Fruit fly (Drosophila melanogaster) whole organism, embryonic: ENCODE data around the gene CG42674.

ENCODE experiments used
- B-H2 ChIP-seq: fragments of 200-800 bp; sonication (Bioruptor generic); optimal IDR thresholded peaks from 2 replicates; lab custom pipeline; 2018; ENCODE audit warnings: missing biosample characterization, mild to moderate bottlenecking, missing genetic modification characterization
- Bdp1 ChIP-seq: fragments of 200-800 bp; sonication (Bioruptor generic); optimal IDR thresholded peaks from 3 replicates; lab custom pipeline; 2016; ENCODE audit warnings: missing biosample characterization, missing genetic modification characterization
- BtbVII ChIP-seq: fragments of 200-800 bp; sonication (Bioruptor generic); optimal IDR thresholded peaks from 3 replicates; lab custom pipeline; 2017; ENCODE audit warnings: missing biosample characterization, mild to moderate bottlenecking, missing genetic modification characterization
- Bteb2 ChIP-seq: fragments of 200-800 bp; sonication (Bioruptor generic); optimal IDR thresholded peaks from 2 replicates; lab custom pipeline; 2016; ENCODE audit warnings: missing biosample characterization, missing genetic modification characterization
- CG10321 ChIP-seq: fragments of 200-800 bp; sonication (Bioruptor generic); IDR thresholded peaks from 2 replicates; pipeline ENCODE4 v1.3.6; 2022; ENCODE audit warnings: missing biosample characterization, missing genetic modification characterization
- CG10654 ChIP-seq: fragments of 200-800 bp; sonication (Bioruptor generic); optimal IDR thresholded peaks from 2 replicates; lab custom pipeline; 2016; ENCODE audit warnings: missing biosample characterization, missing genetic modification characterization
- CG11696 ChIP-seq: fragments of 200-800 bp; sonication (Bioruptor generic); IDR thresholded peaks from 2 replicates; pipeline ENCODE4 v1.3.6; 2022; ENCODE audit warnings: missing biosample characterization, missing genetic modification characterization
- CG4328 ChIP-seq: fragments of 200-800 bp; sonication (Bioruptor generic); optimal IDR thresholded peaks from 3 replicates; lab custom pipeline; 2017; ENCODE audit warnings: missing biosample characterization, missing genetic modification reagents, missing genetic modification characterization
- CG4424 ChIP-seq: fragments of 200-800 bp; sonication (Bioruptor generic); optimal IDR thresholded peaks from 3 replicates; lab custom pipeline; 2016; ENCODE audit warnings: missing biosample characterization, missing genetic modification characterization
- D ChIP-seq, 2 experiments: fragments of 200-800 bp in 1 of 2; fragments of >200 bp in 1 of 2; sonication (Bioruptor generic) in 1 of 2; optimal IDR thresholded peaks; 2 replicates in 1 of 2; 3 replicates in 1 of 2; lab custom pipeline; 2017; ENCODE audit warnings: mild to moderate bottlenecking in 1 of 2, missing biosample characterization in 1 of 2, missing genetic modification characterization in 1 of 2, missing genetic modification reagents in 1 of 2
- Ets65A ChIP-seq: fragments of 200-800 bp; sonication (Bioruptor generic); peaks from one replicate; lab custom pipeline; 2016; ENCODE audit warnings: missing biosample characterization, missing genetic modification characterization
- Fer1 ChIP-seq: fragments of 200-800 bp; sonication (Bioruptor generic); optimal IDR thresholded peaks from 2 replicates; lab custom pipeline; 2017; ENCODE audit warnings: missing biosample characterization, mild to moderate bottlenecking, missing genetic modification characterization
- GATAe ChIP-seq: fragments of 200-800 bp; sonication (Bioruptor generic); conservative IDR thresholded peaks from 2 replicates; pipeline ENCODE4 v1.3.6; 2022; ENCODE audit warnings: missing biosample characterization, missing genetic modification characterization
- Gug ChIP-seq: fragments of 200-800 bp; sonication (Bioruptor generic); IDR thresholded peaks from 4 replicates; pipeline ENCODE4 v1.3.6; 2022; ENCODE audit warnings: missing biosample characterization, missing genetic modification characterization
- H15 ChIP-seq: fragments of 200-800 bp; sonication (Bioruptor generic); IDR thresholded peaks from 3 replicates; pipeline ENCODE4 v1.3.6; 2022; ENCODE audit warnings: missing biosample characterization, missing genetic modification characterization
- H2.0 ChIP-seq: fragments of 200-800 bp; sonication (Bioruptor generic); IDR thresholded peaks from 2 replicates; pipeline ENCODE4 v1.3.6; 2022; ENCODE audit warnings: missing biosample characterization, missing genetic modification characterization
- HmgZ ChIP-seq: fragments of 200-800 bp; sonication (Bioruptor generic); optimal IDR thresholded peaks from 2 replicates; lab custom pipeline; 2018; ENCODE audit warnings: missing biosample characterization, mild to moderate bottlenecking, missing genetic modification characterization
- Med ChIP-seq: fragments of 200-800 bp; sonication (Bioruptor generic); peaks from one replicate; lab custom pipeline; 2016; ENCODE audit warnings: missing biosample characterization, missing genetic modification characterization, mild to moderate bottlenecking, inconsistent platforms, moderate library complexity
- Nf-YA ChIP-seq: fragments of 200-800 bp; sonication (Bioruptor generic); IDR thresholded peaks from 2 replicates; pipeline ENCODE4 v1.3.6; 2022; ENCODE audit warnings: missing biosample characterization, missing genetic modification characterization
- Pdp1 ChIP-seq, 2 experiments: fragments of 200-800 bp; sonication (Bioruptor generic); optimal IDR thresholded peaks; 3 replicates each; lab custom pipeline; 2016; ENCODE audit warnings: missing biosample characterization in 2 of 2, missing genetic modification characterization in 2 of 2, mild to moderate bottlenecking in 1 of 2, moderate library complexity in 1 of 2
- Xrp1 ChIP-seq: fragments of 200-800 bp; sonication (Bioruptor generic); IDR thresholded peaks from 2 replicates; pipeline ENCODE4 v1.3.6; 2022; ENCODE audit warnings: missing biosample characterization, missing genetic modification characterization
- YL-1 ChIP-seq: fragments of 200-800 bp; sonication (Bioruptor generic); optimal IDR thresholded peaks from 3 replicates; lab custom pipeline; 2017; ENCODE audit warnings: missing biosample characterization, mild to moderate bottlenecking, missing genetic modification characterization
- abd-A ChIP-seq: fragments of 200-800 bp; sonication (Bioruptor generic); optimal IDR thresholded peaks from 3 replicates; lab custom pipeline; 2019; ENCODE audit warnings: missing biosample characterization, mild to moderate bottlenecking, missing genetic modification characterization, moderate library complexity
- bigmax ChIP-seq: fragments of 200-800 bp; sonication (Bioruptor generic); optimal IDR thresholded peaks from 2 replicates; lab custom pipeline; 2018; ENCODE audit warnings: missing biosample characterization, mild to moderate bottlenecking, missing genetic modification characterization
- caup ChIP-seq: fragments of 200-800 bp; sonication (Bioruptor generic); optimal IDR thresholded peaks from 3 replicates; lab custom pipeline; 2017; ENCODE audit warnings: missing biosample characterization, mild to moderate bottlenecking, missing genetic modification characterization, moderate library complexity; ENCODE audit not compliant: severe bottlenecking
- crol ChIP-seq: fragments of 200-800 bp; sonication (Bioruptor generic); IDR thresholded peaks from 2 replicates; pipeline ENCODE4 v1.3.6; 2022; ENCODE audit warnings: missing biosample characterization, missing genetic modification characterization
- cwo ChIP-seq: fragments of 200-800 bp; sonication (Bioruptor generic); optimal IDR thresholded peaks from 3 replicates; lab custom pipeline; 2017; ENCODE audit warnings: missing biosample characterization, missing genetic modification characterization, mild to moderate bottlenecking, moderate library complexity, missing genetic modification reagents
- exex ChIP-seq: fragments of 200-800 bp; sonication (Bioruptor generic); optimal IDR thresholded peaks from 4 replicates; lab custom pipeline; 2018; ENCODE audit warnings: missing biosample characterization, mild to moderate bottlenecking, missing genetic modification characterization, moderate library complexity
- eyg ChIP-seq: fragments of 200-800 bp; sonication (Bioruptor generic); optimal IDR thresholded peaks from 3 replicates; lab custom pipeline; 2016; ENCODE audit warnings: missing biosample characterization, missing genetic modification characterization
- grn ChIP-seq: fragments of 200-800 bp; sonication (Bioruptor generic); optimal IDR thresholded peaks from 3 replicates; lab custom pipeline; 2017; ENCODE audit warnings: missing biosample characterization, missing genetic modification characterization
- lab ChIP-seq: fragments of 200-800 bp; sonication (Bioruptor generic); optimal IDR thresholded peaks from 3 replicates; lab custom pipeline; 2017; ENCODE audit warnings: missing biosample characterization, missing genetic modification characterization, mild to moderate bottlenecking, moderate library complexity, missing genetic modification reagents
- mirr ChIP-seq: fragments of 200-800 bp; sonication (Bioruptor generic); optimal IDR thresholded peaks from 3 replicates; lab custom pipeline; 2018; ENCODE audit warnings: missing biosample characterization, mild to moderate bottlenecking, missing genetic modification characterization
- pzg ChIP-seq: fragments of 200-800 bp; sonication (Bioruptor generic); optimal IDR thresholded peaks from 3 replicates; lab custom pipeline; 2018; ENCODE audit warnings: missing biosample characterization, mild to moderate bottlenecking, missing genetic modification characterization, moderate library complexity
- sd ChIP-seq: fragments of 200-800 bp; sonication (Bioruptor generic); optimal IDR thresholded peaks from 3 replicates; lab custom pipeline; 2018; ENCODE audit warnings: missing biosample characterization, mild to moderate bottlenecking, missing genetic modification characterization, moderate library complexity
- sens ChIP-seq: fragments of 200-800 bp; sonication (Bioruptor generic); peaks from one replicate; lab custom pipeline; 2016; ENCODE audit warnings: missing biosample characterization, missing genetic modification characterization
- sug ChIP-seq: fragments of 200-800 bp; optimal IDR thresholded peaks from 2 replicates; lab custom pipeline; 2019; ENCODE audit warnings: missing biosample characterization, mild to moderate bottlenecking, missing genetic modification characterization, moderate library complexity
- unpg ChIP-seq: fragments of 200-800 bp; sonication (Bioruptor generic); optimal IDR thresholded peaks from 3 replicates; lab custom pipeline; 2018; ENCODE audit warnings: missing biosample characterization, mild to moderate bottlenecking, missing genetic modification characterization, moderate library complexity
- vnd ChIP-seq: fragments of 200-800 bp; sonication (Bioruptor generic); IDR thresholded peaks from 3 replicates; pipeline ENCODE4 v1.3.6; 2022; ENCODE audit warnings: missing biosample characterization, missing genetic modification characterization; ENCODE audit not compliant: partially characterized antibody

CG42674 gene

dm6 chr3L:20209092-20209491 is 11.0 kb upstream of the CG42674 start (continued):
- no peak for TF ChIP-seq CG11696 (GFP tag; lab: Robert Waterston, UW)
- TF ChIP-seq lab: no peak
- TF ChIP-seq CG10321 (GFP tag; lab: Robert Waterston, UW): no peak
- TF ChIP-seq H2.0 (GFP tag; lab: Robert Waterston, UW): no peak
- TF ChIP-seq Bdp1: no peak
- TF ChIP-seq unpg: no peak
- peak; percentile 98 for TF ChIP-seq mirr (GFP tag; lab: Kevin White, UChicago)
- no peak for TF ChIP-seq H15 (GFP tag; lab: Robert Waterston, UW)
- peak; percentile 37 for TF ChIP-seq caup (GFP tag; lab: Kevin White, UChicago)
- no peak for TF ChIP-seq Ets65A
- no peak for TF ChIP-seq CG4424 (GFP tag; lab: Kevin White, UChicago)
- peak in 1 of 2 experiments; percentile 76 for TF ChIP-seq Pdp1 (GFP tag; optimal IDR thresholded peaks at IDR 0.05; lab: Kevin White, UChicago)
- no peak for TF ChIP-seq abd-A
- TF ChIP-seq HmgZ (tag; lab: Kevin White, UChicago): peak; percentile 9
- TF ChIP-seq Med (GFP tag; lab: Kevin White, UChicago): peak; percentile 2
- no peak for TF ChIP-seq pzg (GFP tag; lab: Kevin White, UChicago)
- TF ChIP-seq exex (tag; lab: Kevin White, UChicago): peak; percentile 100
- no peak for TF ChIP-seq B-H2 (GFP tag; lab: Kevin White, UChicago)
- no peak for TF ChIP-seq CG4328 (GFP tag; lab: Kevin White, UChicago)
- no peak for TF ChIP-seq crol
- TF ChIP-seq Xrp1 (GFP tag; lab: Robert Waterston, UW): no peak
- peak; percentile 59 for TF ChIP-seq GATAe (GFP tag; lab: Robert Waterston, UW)
- TF ChIP-seq vnd (GFP tag; lab: Robert Waterston, UW): 0 out of 3 replicates have a peak, but pooled peaks have one; percentile 12
- peak; percentile 84 for TF ChIP-seq sd (tag; lab: Kevin White, UChicago)
- no peak for TF ChIP-seq D (optimal IDR thresholded peaks at IDR 0.05; lab: Kevin White, UChicago)
- no peak for TF ChIP-seq D (GFP tag; optimal IDR thresholded peaks at IDR 0.05; lab: Kevin White, UChicago)
- TF ChIP-seq bigmax (GFP tag; lab: Kevin White, UChicago): no peak
- no peak for TF ChIP-seq eyg
- TF ChIP-seq BtbVII (GFP tag; lab: Kevin White, UChicago): peak; percentile 23
- no peak for TF ChIP-seq Gug (GFP tag; lab: Robert Waterston, UW)
- peak; percentile 90 for TF ChIP-seq sug (tag; lab: Kevin White, UChicago)
- TF ChIP-seq cwo (GFP tag; lab: Kevin White, UChicago): peak; percentile 99
- TF ChIP-seq Bteb2 (GFP tag; lab: Kevin White, UChicago): no peak
- peak; percentile 3 for TF ChIP-seq Fer1 (GFP tag; lab: Kevin White, UChicago)
- no peak for TF ChIP-seq CG10654 (GFP tag; lab: Kevin White, UChicago)

- TF ChIP-seq grn (peak; percentile 20), Nf-YA (GFP tag; lab: Robert Waterston, UW) (no peak), exex (tag; lab: Kevin White, UChicago) (peak; percentile 79), YL-1 (GFP tag; lab: Kevin White, UChicago) (no peak), sens (GFP tag; lab: Kevin White, UChicago) (peak; percentile 11)
- TF ChIP-seq, all 482 proteins: peak for 3
These were observed 8.9 kb upstream of the CG42674 start, which contains the start of gene CG6996 for dm6 chr3L:20206950-20207584. CG6996 (plus strand) TSS chr3L:20207534.
